Fruit fly (Drosophila melanogaster): ENCODE measurements around the gene Myo95E.

Gene Myo95E

dm6 chr3R:24144542-24144941 is 16.8 kb downstream of the Myo95E start:
- TF ChIP-seq kay (GFP tag; ENCODE audit: borderline replicate concordance) (no peak), CG14711 (tag; optimal IDR thresholded peaks at IDR 0.05) (no peak), CG7045 (GFP tag; optimal IDR thresholded peaks at IDR 0.05) (no peak)

- TF ChIP-seq CG5204 (GFP tag; optimal IDR thresholded peaks at IDR 0.05) (no peak), kay (GFP tag; ENCODE audit: borderline replicate concordance) (no peak), CG12768 (GFP tag; optimal IDR thresholded peaks at IDR 0.05) (no peak), toe (GFP tag; optimal IDR thresholded peaks at IDR 0.05) (no peak), CG1620 (GFP tag; optimal IDR thresholded peaks at IDR 0.05) (no peak), Mnt (GFP tag; optimal IDR thresholded peaks at IDR 0.05) (no peak), cnc (optimal IDR thresholded peaks at IDR 0.05) (no peak), pad (GFP tag; optimal IDR thresholded peaks at IDR 0.05) (no peak), ovo (GFP tag; optimal IDR thresholded peaks at IDR 0.05) (no peak), CG14711 (tag; optimal IDR thresholded peaks at IDR 0.05) (no peak)
Measured at dm6 chr3R:24143779-24144178, 17.5 kb downstream of the Myo95E start.

- TF ChIP-seq tj (GFP tag; optimal IDR thresholded peaks at IDR 0.05) (no peak), CG1620 (GFP tag; optimal IDR thresholded peaks at IDR 0.05) (no peak)
Measured at dm6 chr3R:24143372-24143771, 17.9 kb downstream of the Myo95E start.

- no peak for TF ChIP-seq CG7045 (GFP tag; optimal IDR thresholded peaks at IDR 0.05)
- no peak for TF ChIP-seq toe (GFP tag; optimal IDR thresholded peaks at IDR 0.05)
- no peak for TF ChIP-seq pad (GFP tag; optimal IDR thresholded peaks at IDR 0.05)
- no peak for TF ChIP-seq Hr96 (GFP tag; optimal IDR thresholded peaks at IDR 0.05)
- TF ChIP-seq CG33017 (tag; optimal IDR thresholded peaks at IDR 0.05) = no peak
- TF ChIP-seq kay (GFP tag; ENCODE audit: borderline replicate concordance) = no peak
- TF ChIP-seq CG7101 (tag; optimal IDR thresholded peaks at IDR 0.05) = no peak
Measured at dm6 chr3R:24142971-24143370, 18.3 kb downstream of the Myo95E start.

dm6 chr3R:24141013-24141592 is 20.2 kb downstream of the Myo95E start, which contains the start of gene Kal1:
TSS of gene Kal1 (plus strand) at chr3R:24141395.
- TF ChIP-seq CG12768 (GFP tag; optimal IDR thresholded peaks at IDR 0.05) (peak; percentile 86), cic (GFP tag; optimal IDR thresholded peaks at IDR 0.05) (peak; percentile 43), Mnt (GFP tag; optimal IDR thresholded peaks at IDR 0.05) (peak; percentile 56), CG7045 (GFP tag; optimal IDR thresholded peaks at IDR 0.05) (peak; percentile 67), ovo (GFP tag; optimal IDR thresholded peaks at IDR 0.05) (peak; percentile 23), bab1 (GFP tag; optimal IDR thresholded peaks at IDR 0.05) (peak; percentile 97), kay (GFP tag; ENCODE audit: borderline replicate concordance) (peak; percentile 18), Crg-1 (GFP tag; optimal IDR thresholded peaks at IDR 0.05) (peak; percentile 67), CG33017 (tag; optimal IDR thresholded peaks at IDR 0.05) (peak; percentile 92), CG14711 (tag; optimal IDR thresholded peaks at IDR 0.05) (peak; percentile 88), Clk (GFP tag; optimal IDR thresholded peaks at IDR 0.05) (peak; percentile 51), CG5204 (GFP tag; optimal IDR thresholded peaks at IDR 0.05) (no peak), CG7101 (tag; optimal IDR thresholded peaks at IDR 0.05) (peak; percentile 93), CG11617 (GFP tag; optimal IDR thresholded peaks at IDR 0.05) (peak; percentile 92), pad (GFP tag; optimal IDR thresholded peaks at IDR 0.05) (peak; percentile 85), Hr96 (GFP tag; optimal IDR thresholded peaks at IDR 0.05) (peak; percentile 45), toe (GFP tag; optimal IDR thresholded peaks at IDR 0.05) (peak; percentile 24), tj (GFP tag; optimal IDR thresholded peaks at IDR 0.05) (peak; percentile 88), CG1620 (GFP tag; optimal IDR thresholded peaks at IDR 0.05) (peak; percentile 45), cnc (optimal IDR thresholded peaks at IDR 0.05) (no peak)

- TF ChIP-seq bab1 (GFP tag; optimal IDR thresholded peaks at IDR 0.05) = no peak
- TF ChIP-seq CG7101 (tag; optimal IDR thresholded peaks at IDR 0.05) = no peak
- TF ChIP-seq pad (GFP tag; optimal IDR thresholded peaks at IDR 0.05) = no peak
- TF ChIP-seq cic (GFP tag; optimal IDR thresholded peaks at IDR 0.05) = no peak
- no peak for TF ChIP-seq CG12768 (GFP tag; optimal IDR thresholded peaks at IDR 0.05)
- no peak for TF ChIP-seq kay (GFP tag; ENCODE audit: borderline replicate concordance)
- no peak for TF ChIP-seq Hr96 (GFP tag; optimal IDR thresholded peaks at IDR 0.05)
- no peak for TF ChIP-seq Clk (GFP tag; optimal IDR thresholded peaks at IDR 0.05)
- TF ChIP-seq Crg-1 (GFP tag; optimal IDR thresholded peaks at IDR 0.05) = no peak
- TF ChIP-seq Mnt (GFP tag; optimal IDR thresholded peaks at IDR 0.05) = no peak
- TF ChIP-seq cnc (optimal IDR thresholded peaks at IDR 0.05) = no peak
- no peak for TF ChIP-seq CG14711 (tag; optimal IDR thresholded peaks at IDR 0.05)
- no peak for TF ChIP-seq toe (GFP tag; optimal IDR thresholded peaks at IDR 0.05)
- no peak for TF ChIP-seq CG11617 (GFP tag; optimal IDR thresholded peaks at IDR 0.05)
Measured at dm6 chr3R:24139646-24140130, 21.6 kb downstream of the Myo95E start.

Data from whole organism, adult.